Fruit fly (Drosophila melanogaster): ENCODE data around the gene CG34242.

CG34242 gene

dm6 chr3L:12533392-12534070, at the start of gene CG34242, which contains the start of gene Tsf2:
TSS of gene CG34242 (plus strand) at chr3L:12533996.
TSS of gene Tsf2 (minus strand) at chr3L:12533724.
- TF ChIP-seq CG8478 (optimal IDR thresholded peaks at IDR 0.05), result no peak
- no peak for TF ChIP-seq CTCF (optimal IDR thresholded peaks at IDR 0.05)

DNA sequence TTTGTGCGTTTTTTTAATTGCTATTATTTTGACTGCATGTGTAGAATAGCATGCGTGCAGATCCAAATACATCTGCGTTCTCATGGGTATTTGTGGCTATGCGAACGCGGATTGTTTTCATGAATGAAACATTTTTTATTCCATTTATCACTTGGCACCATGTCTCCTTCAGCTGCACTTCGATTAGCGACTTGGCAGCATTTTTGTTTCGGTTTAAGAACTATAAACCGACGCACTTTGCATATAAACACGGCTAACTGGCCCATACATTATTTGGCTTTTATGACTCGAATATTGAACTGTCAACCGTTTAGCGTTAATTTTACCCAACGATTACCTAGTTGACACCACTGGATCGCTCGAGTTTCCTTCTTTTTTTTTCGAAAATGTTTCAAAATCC, 49.3 kb upstream of the CG34242 start:
- TF ChIP-seq CTCF (optimal IDR thresholded peaks at IDR 0.05), result no peak
- no peak for TF ChIP-seq CG8478 (optimal IDR thresholded peaks at IDR 0.05)

dm6 chr3L:12484948-12485347, 48.8 kb upstream of the CG34242 start, which contains the start of gene CG10663:
TSS of gene CG10663 (minus strand) at chr3L:12485035.
- no peak for TF ChIP-seq CG8478 (optimal IDR thresholded peaks at IDR 0.05)
- no peak for TF ChIP-seq CTCF (optimal IDR thresholded peaks at IDR 0.05)

dm6 chr3L:12486175-12486574, 47.6 kb upstream of the CG34242 start:
- TF ChIP-seq CTCF (optimal IDR thresholded peaks at IDR 0.05) (no peak), CG8478 (optimal IDR thresholded peaks at IDR 0.05) (no peak)

- TF ChIP-seq CTCF (optimal IDR thresholded peaks at IDR 0.05) (no peak), CG8478 (optimal IDR thresholded peaks at IDR 0.05) (no peak)
These were observed 43.8 kb upstream of the CG34242 start for dm6 chr3L:12489952-12490351.

DNA sequence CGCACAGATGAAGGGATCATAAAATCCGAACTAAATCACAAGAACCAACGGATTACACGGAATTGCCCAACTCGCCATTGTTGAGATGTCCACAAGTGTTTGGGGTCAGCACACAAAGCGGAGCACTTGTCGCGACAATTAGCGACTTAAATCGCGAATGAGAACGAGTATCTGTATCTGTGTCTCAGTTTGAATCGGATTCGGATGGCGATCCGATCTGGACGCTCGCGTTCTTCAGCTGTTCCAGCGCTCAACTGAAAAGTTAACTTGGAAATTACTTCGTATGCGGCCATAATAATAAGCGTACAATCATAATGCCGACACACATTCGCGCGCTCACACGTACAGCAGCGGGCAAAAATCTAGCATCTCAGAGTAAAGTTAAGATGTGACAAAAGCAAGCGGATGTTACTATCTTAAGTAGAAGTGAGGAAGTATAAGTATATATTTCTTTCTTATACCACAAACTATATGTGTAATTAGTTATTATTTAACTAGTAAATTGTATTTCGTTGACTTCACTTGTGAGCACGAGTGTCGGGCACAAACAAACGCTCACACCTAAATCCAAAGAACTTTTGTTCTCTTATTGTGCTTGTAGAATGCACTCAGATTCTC, 43.3 kb upstream of the CG34242 start, which contains the start of gene CG10660:
Gene CG10660, minus strand, starts transcription at position 259 of the 618 bp plus-strand sequence.
- TF ChIP-seq CG8478 (optimal IDR thresholded peaks at IDR 0.05), result no peak
- TF ChIP-seq CTCF (optimal IDR thresholded peaks at IDR 0.05), result no peak

dm6 chr3L:12494273-12494672, 39.5 kb upstream of the CG34242 start:
- TF ChIP-seq CTCF (optimal IDR thresholded peaks at IDR 0.05), result no peak
- TF ChIP-seq CG8478 (optimal IDR thresholded peaks at IDR 0.05), result no peak

DNA sequence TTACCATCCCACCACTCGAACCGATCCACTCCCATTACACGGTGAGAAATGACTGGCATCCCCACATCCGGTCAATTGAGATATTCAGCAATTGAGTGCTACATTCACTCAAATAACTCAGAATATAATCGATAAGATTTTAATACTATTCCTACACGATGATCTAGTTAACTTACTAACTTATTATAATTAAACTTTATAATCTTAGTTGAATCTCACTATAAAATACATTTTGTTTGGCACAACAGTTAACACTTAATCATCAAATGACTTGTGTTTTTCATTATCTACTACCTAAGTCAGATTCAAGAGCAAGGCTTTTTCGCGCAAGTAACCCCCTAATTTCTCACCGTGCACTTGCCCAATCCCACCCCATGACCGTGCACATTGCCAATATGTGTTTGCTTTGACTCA, 38.5 kb upstream of the CG34242 start:
- no peak for TF ChIP-seq CTCF (optimal IDR thresholded peaks at IDR 0.05)
- no peak for TF ChIP-seq CG8478 (optimal IDR thresholded peaks at IDR 0.05)

dm6 chr3L:12496428-12497344, 37.1 kb upstream of the CG34242 start, which contains the start of gene CG10657:
TSS of gene CG10657 (minus strand) at chr3L:12497216.
- TF ChIP-seq CG8478 (optimal IDR thresholded peaks at IDR 0.05), result no peak
- TF ChIP-seq CTCF (optimal IDR thresholded peaks at IDR 0.05), result no peak

DNA sequence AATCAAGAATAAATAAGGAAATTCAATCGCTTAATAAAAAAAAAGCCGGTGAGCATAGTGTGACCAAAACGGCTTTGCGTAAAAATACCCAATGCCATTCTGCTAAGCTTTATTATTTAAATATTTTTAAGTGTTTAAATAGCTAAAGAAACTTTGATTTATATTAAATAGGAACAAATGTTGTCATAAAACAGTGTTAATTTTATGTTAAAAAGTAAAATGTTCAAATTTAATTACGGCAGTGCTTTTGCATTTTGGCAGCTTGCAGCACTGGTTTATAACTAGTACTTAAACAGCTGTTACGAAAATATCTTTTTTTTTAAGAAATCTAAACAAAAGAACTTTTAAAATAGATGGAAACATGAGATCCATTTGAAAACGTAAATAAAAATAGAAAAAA, 32.5 kb upstream of the CG34242 start, which contains the start of the genes CG10638 and CG10681:
Gene CG10638, minus strand, starts transcription at position 63 of the 400 bp plus-strand sequence.
Gene CG10681, plus strand, starts transcription at position 265 of the 400 bp plus-strand sequence.
- TF ChIP-seq CTCF (optimal IDR thresholded peaks at IDR 0.05), result no peak
- TF ChIP-seq CG8478 (optimal IDR thresholded peaks at IDR 0.05), result no peak

DNA sequence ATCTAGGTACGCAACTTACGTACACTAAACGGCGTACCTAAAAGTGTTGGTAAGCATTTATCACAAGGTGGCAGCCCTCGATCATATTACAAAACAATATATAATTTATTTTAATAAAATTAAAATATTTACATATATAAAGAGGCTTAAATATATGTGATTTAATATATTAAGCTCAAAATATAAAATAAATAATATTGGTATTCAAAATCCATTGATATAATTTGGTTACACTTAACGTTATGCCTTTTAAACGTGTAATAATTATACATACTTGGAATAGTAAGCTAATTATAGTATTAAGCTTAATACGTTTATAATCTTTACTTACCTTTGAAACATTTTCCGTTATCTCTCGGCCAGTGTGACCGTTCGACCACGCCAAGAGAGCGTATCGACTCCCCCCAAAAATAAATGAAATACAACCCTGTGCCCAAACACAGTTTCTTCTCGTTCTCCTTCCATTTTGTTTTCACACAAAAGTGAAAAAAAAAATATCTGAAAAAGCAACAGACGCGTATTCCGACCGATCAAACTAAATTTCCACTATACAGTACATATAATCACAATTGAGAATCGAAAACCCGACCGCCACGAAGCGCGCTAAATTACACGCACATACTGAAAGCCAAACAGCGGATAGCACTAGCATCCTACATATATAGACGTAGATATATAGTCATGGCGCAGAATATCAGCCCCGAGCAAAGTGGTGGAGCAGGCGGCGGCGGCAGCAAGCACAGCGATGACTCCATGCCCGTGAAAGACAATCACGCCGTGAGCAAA, 29.7 kb upstream of the CG34242 start, which contains the start of the genes CG10646 and vih:
Gene CG10646, minus strand, starts transcription at position 30 of the 786 bp plus-strand sequence.
Gene vih, plus strand, starts transcription at position 428 of the 786 bp plus-strand sequence.
- TF ChIP-seq CTCF (optimal IDR thresholded peaks at IDR 0.05) (no peak), CG8478 (optimal IDR thresholded peaks at IDR 0.05) (no peak)

DNA sequence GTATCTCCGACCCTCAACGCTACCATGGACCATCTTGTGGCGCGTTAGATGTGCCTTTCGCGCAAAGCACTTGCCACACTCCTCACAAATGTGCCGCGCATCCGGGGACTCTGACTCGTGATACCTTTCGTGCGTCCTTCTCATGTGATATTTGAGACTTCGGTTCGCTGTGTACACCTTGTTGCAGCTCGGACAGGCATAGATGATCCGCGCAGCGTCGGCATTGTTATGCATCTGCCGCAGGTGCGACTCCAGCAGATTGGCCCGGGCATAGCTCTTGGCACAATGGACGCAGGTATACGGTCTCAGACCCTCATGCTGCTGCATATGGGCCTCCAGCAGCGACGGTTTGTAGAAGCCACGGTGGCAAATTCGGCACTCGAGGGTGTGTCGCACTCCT, 27.8 kb upstream of the CG34242 start:
- TF ChIP-seq CTCF (optimal IDR thresholded peaks at IDR 0.05) (no peak), CG8478 (optimal IDR thresholded peaks at IDR 0.05) (no peak)

dm6 chr3L:12506963-12507552, 26.7 kb upstream of the CG34242 start:
- no peak for TF ChIP-seq CTCF (optimal IDR thresholded peaks at IDR 0.05)
- TF ChIP-seq CG8478 (optimal IDR thresholded peaks at IDR 0.05), result no peak

DNA sequence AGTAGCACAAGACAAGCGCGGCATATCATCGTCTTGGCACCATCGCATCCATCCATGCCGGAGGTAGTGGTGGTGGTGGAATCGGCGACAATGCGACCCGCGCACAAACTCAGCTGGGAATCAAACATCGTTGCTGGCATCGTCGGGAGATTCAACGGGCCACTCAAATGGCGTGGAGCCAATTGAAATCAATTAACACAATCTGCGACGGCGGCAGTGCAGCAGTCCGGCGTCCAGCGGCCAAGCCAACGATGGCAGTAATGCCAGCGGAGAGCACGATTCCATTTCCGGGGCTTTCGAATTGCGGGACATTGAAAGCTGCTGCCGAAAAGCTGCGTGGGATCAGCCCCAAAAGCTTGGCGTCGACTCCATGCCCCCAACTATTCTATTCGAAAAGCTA, 26.2 kb upstream of the CG34242 start, which contains the start of gene CG10654:
Gene CG10654, minus strand, starts transcription at position 270 of the 400 bp plus-strand sequence.
- TF ChIP-seq CG8478 (optimal IDR thresholded peaks at IDR 0.05) (no peak), CTCF (optimal IDR thresholded peaks at IDR 0.05) (no peak)

All from S2 (cell line).